Fruit fly (Drosophila melanogaster) whole organism, embryonic: ENCODE measurements around the gene CG5103.

Source experiments
- Antp ChIP-seq: fragments of 200-800 bp; sonication (Bioruptor generic); optimal IDR thresholded peaks from 3 replicates; lab custom pipeline; 2016; ENCODE audit warnings: missing biosample characterization, missing genetic modification characterization
- CG1024 ChIP-seq: fragments of 200-800 bp; sonication (Bioruptor generic); IDR thresholded peaks from 2 replicates; pipeline ENCODE4 v1.3.6; 2022; ENCODE audit warnings: missing biosample characterization, missing genetic modification characterization
- CG10366 ChIP-seq: fragments of 200-800 bp; sonication (Bioruptor generic); IDR thresholded peaks from 2 replicates; pipeline ENCODE4 v1.3.6; 2022; ENCODE audit warnings: missing biosample characterization, missing genetic modification characterization
- CG10979 ChIP-seq: fragments of 200-800 bp; sonication (Bioruptor generic); optimal IDR thresholded peaks from 2 replicates; lab custom pipeline; 2018; ENCODE audit warnings: missing biosample characterization, mild to moderate bottlenecking, missing genetic modification characterization, moderate library complexity
- CG11504 ChIP-seq: fragments of 200-800 bp; sonication (Bioruptor generic); optimal IDR thresholded peaks from 3 replicates; lab custom pipeline; 2019; ENCODE audit warnings: missing biosample characterization, mild to moderate bottlenecking, missing genetic modification characterization, moderate library complexity
- CG12104 ChIP-seq: fragments of 200-800 bp; sonication (Bioruptor generic); optimal IDR thresholded peaks from 3 replicates; lab custom pipeline; 2016; ENCODE audit warnings: missing biosample characterization, missing genetic modification characterization
- CG13287 ChIP-seq: fragments of 200-800 bp; sonication (Bioruptor generic); IDR thresholded peaks from 2 replicates; pipeline ENCODE4 v1.3.6; 2022; ENCODE audit warnings: missing biosample characterization, missing genetic modification characterization; ENCODE audit not compliant: partially characterized antibody
- CG13296 ChIP-seq: fragments of 200-800 bp; sonication (Bioruptor generic); optimal IDR thresholded peaks from 3 replicates; lab custom pipeline; 2018; ENCODE audit warnings: missing biosample characterization, mild to moderate bottlenecking, missing genetic modification characterization
- CG13775 ChIP-seq: fragments of 200-800 bp; sonication (Bioruptor generic); optimal IDR thresholded peaks from 3 replicates; lab custom pipeline; 2017; ENCODE audit warnings: missing biosample characterization, mild to moderate bottlenecking, missing genetic modification characterization
- CG14441 ChIP-seq: fragments of 200-800 bp; sonication (Bioruptor generic); IDR thresholded peaks from 2 replicates; pipeline ENCODE4 v1.3.6; 2022; ENCODE audit warnings: missing biosample characterization, missing genetic modification characterization
- CG18599 ChIP-seq: fragments of 200-800 bp; sonication (Bioruptor generic); optimal IDR thresholded peaks from 3 replicates; lab custom pipeline; 2017; ENCODE audit warnings: missing biosample characterization, missing genetic modification characterization, mild to moderate bottlenecking, moderate library complexity, missing genetic modification reagents
- CG2129 ChIP-seq: fragments of 200-800 bp; sonication (Bioruptor generic); IDR thresholded peaks from 2 replicates; pipeline ENCODE4 v1.3.6; 2022; ENCODE audit warnings: missing biosample characterization, missing genetic modification characterization; ENCODE audit not compliant: partially characterized antibody
- CG2678 ChIP-seq: fragments of 200-800 bp; sonication (Bioruptor generic); optimal IDR thresholded peaks from 3 replicates; lab custom pipeline; 2019; ENCODE audit warnings: missing biosample characterization, mild to moderate bottlenecking, missing genetic modification characterization, moderate library complexity
- CG2712 ChIP-seq: fragments of 200-800 bp; optimal IDR thresholded peaks from 3 replicates; lab custom pipeline; 2019; ENCODE audit warnings: missing biosample characterization, mild to moderate bottlenecking, missing genetic modification characterization, moderate library complexity
- CG3726 ChIP-seq: fragments of 200-800 bp; sonication (Bioruptor generic); IDR thresholded peaks from 3 replicates; pipeline ENCODE4, ENCODE4 v1.3.6; 2022; ENCODE audit warnings: missing biosample characterization, missing genetic modification characterization
- CG4328 ChIP-seq: fragments of 200-800 bp; sonication (Bioruptor generic); optimal IDR thresholded peaks from 3 replicates; lab custom pipeline; 2017; ENCODE audit warnings: missing biosample characterization, missing genetic modification reagents, missing genetic modification characterization
- CG43689 ChIP-seq: fragments of 200-800 bp; sonication (Bioruptor generic); IDR thresholded peaks from 2 replicates; pipeline ENCODE4 v1.3.6; 2022; ENCODE audit warnings: missing biosample characterization, missing genetic modification characterization
- CG4730 ChIP-seq: fragments of 200-800 bp; sonication (Bioruptor generic); IDR thresholded peaks from 2 replicates; pipeline ENCODE4 v1.3.6; 2022; ENCODE audit warnings: missing biosample characterization, missing genetic modification characterization
- CG6254 ChIP-seq: fragments of 200-800 bp; sonication (Bioruptor generic); optimal IDR thresholded peaks from 3 replicates; lab custom pipeline; 2017; ENCODE audit warnings: mild to moderate bottlenecking, missing biosample characterization, missing genetic modification reagents, missing genetic modification characterization
- CG9817 ChIP-seq: fragments of 200-800 bp; sonication (Bioruptor generic); optimal IDR thresholded peaks from 2 replicates; lab custom pipeline; 2018; ENCODE audit warnings: missing biosample characterization, mild to moderate bottlenecking, missing genetic modification characterization, moderate library complexity
- Ets65A ChIP-seq: fragments of 200-800 bp; sonication (Bioruptor generic); peaks from one replicate; lab custom pipeline; 2016; ENCODE audit warnings: missing biosample characterization, missing genetic modification characterization
- HLH3B ChIP-seq: fragments of 200-800 bp; sonication (Bioruptor generic); IDR thresholded peaks from 2 replicates; pipeline ENCODE4 v1.3.6; 2022; ENCODE audit warnings: missing biosample characterization, missing genetic modification characterization
- Meics ChIP-seq: fragments of 200-800 bp; sonication (Bioruptor generic); optimal IDR thresholded peaks from 2 replicates; lab custom pipeline; 2017; ENCODE audit warnings: missing biosample characterization, mild to moderate bottlenecking, missing genetic modification characterization
- Mrtf ChIP-seq: fragments of 200-800 bp; sonication (Bioruptor generic); IDR thresholded peaks from 3 replicates; pipeline ENCODE4 v1.3.6; 2022; ENCODE audit warnings: missing biosample characterization, missing genetic modification characterization
- Myb ChIP-seq: fragments of 200-800 bp; sonication (Bioruptor generic); optimal IDR thresholded peaks from 2 replicates; lab custom pipeline; 2016; ENCODE audit warnings: missing biosample characterization, missing genetic modification characterization
- Oaz ChIP-seq: fragments of 200-800 bp; sonication (Bioruptor generic); IDR thresholded peaks from 2 replicates; pipeline ENCODE4 v1.3.6; 2022; ENCODE audit warnings: missing biosample characterization, missing genetic modification characterization
- Sox102F ChIP-seq: fragments of 200-800 bp; sonication (Bioruptor generic); optimal IDR thresholded peaks from 2 replicates; lab custom pipeline; 2018; ENCODE audit warnings: missing biosample characterization, mild to moderate bottlenecking, missing genetic modification characterization, moderate library complexity
- Ssrp ChIP-seq: fragments of 200-800 bp; sonication (Bioruptor generic); optimal IDR thresholded peaks from 2 replicates; lab custom pipeline; 2018; ENCODE audit warnings: missing biosample characterization, mild to moderate bottlenecking, missing genetic modification characterization, moderate library complexity
- abd-A ChIP-seq: fragments of 200-800 bp; sonication (Bioruptor generic); optimal IDR thresholded peaks from 3 replicates; lab custom pipeline; 2019; ENCODE audit warnings: missing biosample characterization, mild to moderate bottlenecking, missing genetic modification characterization, moderate library complexity
- bab2 ChIP-seq: fragments of 200-800 bp; sonication (Bioruptor generic); optimal IDR thresholded peaks from 2 replicates; lab custom pipeline; 2016; ENCODE audit warnings: missing biosample characterization, missing genetic modification characterization
- croc ChIP-seq: fragments of 200-800 bp; sonication (Bioruptor generic); conservative IDR thresholded peaks from 3 replicates; pipeline ENCODE4 v1.3.6; 2022; ENCODE audit warnings: missing biosample characterization, missing genetic modification characterization
- dan ChIP-seq: fragments of 200-800 bp; sonication (Bioruptor generic); IDR thresholded peaks from 2 replicates; pipeline ENCODE4 v1.3.6; 2022; ENCODE audit warnings: missing biosample characterization, missing genetic modification characterization
- dimm ChIP-seq: fragments of 200-800 bp; sonication (Bioruptor generic); IDR thresholded peaks from 2 replicates; pipeline ENCODE4 v1.3.6; 2022; ENCODE audit warnings: missing biosample characterization, missing genetic modification characterization
- dpn ChIP-seq, 2 experiments: fragments of 200-800 bp; sonication (Bioruptor generic); optimal IDR thresholded peaks; 3 replicates each; lab custom pipeline; 2016; ENCODE audit warnings: missing biosample characterization in 2 of 2, missing genetic modification characterization in 2 of 2
- dysf ChIP-seq: fragments of 200-800 bp; sonication (Bioruptor generic); IDR thresholded peaks from 3 replicates; pipeline ENCODE4 v1.3.6; 2022; ENCODE audit warnings: missing biosample characterization, missing genetic modification characterization
- en ChIP-seq: fragments of 200-800 bp; sonication (Bioruptor generic); optimal IDR thresholded peaks from 2 replicates; lab custom pipeline; 2016; ENCODE audit warnings: missing biosample characterization, missing genetic modification characterization
- grn ChIP-seq: fragments of 200-800 bp; sonication (Bioruptor generic); optimal IDR thresholded peaks from 3 replicates; lab custom pipeline; 2017; ENCODE audit warnings: missing biosample characterization, missing genetic modification characterization
- gsb ChIP-seq: fragments of 200-800 bp; sonication (Bioruptor generic); IDR thresholded peaks from 2 replicates; pipeline ENCODE4 v1.3.6; 2022; ENCODE audit warnings: missing biosample characterization, missing genetic modification characterization
- ken ChIP-seq: fragments of 200-800 bp; sonication (Bioruptor generic); IDR thresholded peaks from 3 replicates; pipeline ENCODE4 v1.3.6; 2022; ENCODE audit warnings: missing biosample characterization, missing genetic modification characterization
- kni ChIP-seq: fragments of 200-800 bp; sonication (Bioruptor generic); optimal IDR thresholded peaks from 3 replicates; lab custom pipeline; 2017; ENCODE audit warnings: mild to moderate bottlenecking, missing biosample characterization, missing genetic modification reagents, missing genetic modification characterization
- lola ChIP-seq, 3 experiments: fragments of >200 bp in 2 of 3; fragments of 200-800 bp in 1 of 3; sonication (Bioruptor generic) in 1 of 3; optimal IDR thresholded peaks; 2 replicates each; lab custom pipeline; 2017 to 2019; ENCODE audit warnings: missing biosample characterization in 3 of 3, missing genetic modification characterization in 3 of 3, mild to moderate bottlenecking in 1 of 3, moderate library complexity in 1 of 3
- maf-S ChIP-seq: fragments of 200-800 bp; sonication (Bioruptor generic); optimal IDR thresholded peaks from 2 replicates; lab custom pipeline; 2016; ENCODE audit warnings: missing biosample characterization, missing genetic modification characterization
- mld ChIP-seq: fragments of 200-800 bp; sonication (Bioruptor generic); IDR thresholded peaks from 3 replicates; pipeline ENCODE4 v1.3.6; 2022; ENCODE audit warnings: missing biosample characterization, missing genetic modification characterization; ENCODE audit not compliant: partially characterized antibody
- nerfin-1 ChIP-seq: fragments of 200-800 bp; sonication (Bioruptor generic); optimal IDR thresholded peaks from 3 replicates; lab custom pipeline; 2019; ENCODE audit warnings: missing biosample characterization, mild to moderate bottlenecking, missing genetic modification characterization, moderate library complexity
- seq ChIP-seq: fragments of 200-800 bp; sonication (Bioruptor generic); IDR thresholded peaks from 2 replicates; pipeline ENCODE4 v1.3.6; 2022; ENCODE audit warnings: missing biosample characterization, missing genetic modification characterization
- shn ChIP-seq: fragments of 200-800 bp; sonication (Bioruptor generic); optimal IDR thresholded peaks from 3 replicates; lab custom pipeline; 2016; ENCODE audit warnings: missing biosample characterization, missing genetic modification characterization
- slbo ChIP-seq: fragments of 200-800 bp; sonication (Bioruptor generic); IDR thresholded peaks from 2 replicates; pipeline ENCODE4 v1.3.6; 2022; ENCODE audit warnings: missing biosample characterization, missing genetic modification characterization
- tgo ChIP-seq: fragments of 200-800 bp; sonication (Bioruptor generic); IDR thresholded peaks from 3 replicates; pipeline ENCODE4 v1.3.6; 2022; ENCODE audit warnings: missing biosample characterization, missing genetic modification characterization

CG5103 gene

DNA sequence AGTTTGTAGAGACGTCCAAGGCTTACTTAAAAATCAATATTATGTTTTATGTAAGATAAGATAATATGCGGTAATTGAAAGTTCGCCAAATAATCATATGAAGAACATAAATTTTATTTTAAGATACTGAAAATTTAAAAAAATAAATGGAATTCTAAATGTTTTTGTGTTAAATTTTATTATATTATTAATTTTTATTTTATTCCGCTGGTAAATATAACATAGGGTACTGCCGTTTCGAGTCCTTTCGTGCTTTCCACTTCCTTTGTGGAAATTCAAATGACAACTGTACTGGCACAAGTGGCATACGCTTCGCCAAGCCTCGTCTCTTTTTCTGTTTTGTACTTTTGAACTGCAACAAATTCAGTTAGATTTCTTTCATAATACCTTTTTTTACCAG, 20.9 kb downstream of the CG5103 start (continued):
- TF ChIP-seq CG18599 = no peak
- no peak for TF ChIP-seq CG43689 (GFP tag; lab: Robert Waterston, UW)
- no peak for TF ChIP-seq dimm (GFP tag; lab: Robert Waterston, UW)
- peak; percentile 30 for TF ChIP-seq CG6254
- TF ChIP-seq shn = no peak
- no peak for TF ChIP-seq dysf (GFP tag; lab: Robert Waterston, UW)
- TF ChIP-seq CG3726 (GFP tag; lab: Robert Waterston, UW) = no peak
- TF ChIP-seq dan = no peak
- TF ChIP-seq CG2712 (tag; lab: Kevin White, UChicago) = peak; percentile 31
- no peak for TF ChIP-seq tgo (GFP tag; lab: Robert Waterston, UW)

DNA sequence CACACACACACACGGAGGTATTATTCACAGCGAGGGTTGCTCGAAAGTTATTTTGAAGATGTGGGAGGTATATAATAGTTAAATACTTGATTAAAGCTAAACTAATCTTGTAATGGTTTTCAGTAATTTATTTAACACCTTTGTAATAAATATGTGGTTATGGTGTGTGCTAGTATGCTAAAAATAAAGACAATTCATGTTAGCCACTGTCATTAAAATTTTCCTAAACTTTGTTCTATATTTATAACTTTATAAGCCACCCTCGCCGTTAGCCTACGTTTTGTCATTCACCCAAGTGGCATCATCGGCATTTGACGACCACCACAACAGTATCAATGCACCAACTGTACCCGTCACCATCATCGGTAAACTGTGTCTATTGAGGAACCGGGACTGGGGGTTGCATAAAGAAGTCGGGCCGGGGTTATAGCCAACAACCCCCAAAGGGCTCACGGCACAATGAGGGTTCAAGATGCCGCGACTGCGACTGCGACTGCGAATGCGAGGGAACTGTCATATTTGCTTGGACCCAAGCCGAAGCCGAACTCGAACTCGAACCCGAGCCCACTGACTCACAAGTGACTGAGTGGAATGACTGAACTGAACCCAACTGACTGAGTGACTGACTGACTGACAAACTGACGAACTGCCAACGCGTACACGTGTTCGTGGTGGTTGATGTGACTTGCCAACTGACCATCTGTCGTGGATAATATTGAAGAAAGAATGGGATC, 21.6 kb downstream of the CG5103 start:
- TF ChIP-seq croc (GFP tag; lab: Robert Waterston, UW) = peak; percentile 47; the same call in 2 of the 3 replicates
- TF ChIP-seq abd-A (tag; lab: Kevin White, UChicago) = no peak
- no peak for TF ChIP-seq en (GFP tag; lab: Kevin White, UChicago)
- peak; percentile 61 for TF ChIP-seq CG10979
- peak; percentile 12 for TF ChIP-seq bab2
- TF ChIP-seq grn (GFP tag; lab: Kevin White, UChicago) = no peak
- no peak for TF ChIP-seq Antp (GFP tag; lab: Kevin White, UChicago)
- no peak for TF ChIP-seq mld (GFP tag; lab: Robert Waterston, UW)
- TF ChIP-seq CG13287 (GFP tag; lab: Robert Waterston, UW) = no peak
- peak in 1 of 3 experiments; percentile 66 for TF ChIP-seq lola (GFP tag; optimal IDR thresholded peaks at IDR 0.05; lab: Kevin White, UChicago)
- TF ChIP-seq nerfin-1 = peak; percentile 86
- no peak for TF ChIP-seq Oaz
- peak; percentile 1 for TF ChIP-seq CG4328 (GFP tag; lab: Kevin White, UChicago)
- TF ChIP-seq slbo (GFP tag; lab: Robert Waterston, UW) = no peak
- TF ChIP-seq ken (GFP tag; lab: Robert Waterston, UW) = no peak
- peak; percentile 68 for TF ChIP-seq CG11504 (tag; lab: Kevin White, UChicago)
- peak; percentile 64 for TF ChIP-seq kni
- no peak for TF ChIP-seq gsb (GFP tag; lab: Robert Waterston, UW)
- no peak for TF ChIP-seq CG9817 (tag; lab: Kevin White, UChicago)
- no peak for TF ChIP-seq Ets65A (GFP tag; lab: Kevin White, UChicago)
- TF ChIP-seq CG2129 (GFP tag; lab: Robert Waterston, UW) = no peak
- peak; percentile 48 for TF ChIP-seq CG6254
- peak; percentile 50 for TF ChIP-seq Ssrp (tag; lab: Kevin White, UChicago)
- TF ChIP-seq maf-S = no peak
- TF ChIP-seq HLH3B = no peak
- TF ChIP-seq Sox102F (GFP tag; lab: Kevin White, UChicago) = peak; percentile 41
- TF ChIP-seq CG2678 = peak; percentile 56
- peak; percentile 53 for TF ChIP-seq CG4730 (GFP tag; lab: Robert Waterston, UW)
- peak; percentile 27; the same call in 1 of the 2 replicates for TF ChIP-seq CG10366 (GFP tag; lab: Robert Waterston, UW)
- 0 out of 2 replicates have a peak, but pooled peaks have one; percentile 4 for TF ChIP-seq CG14441 (GFP tag; lab: Robert Waterston, UW)
- 0 out of 2 replicates have a peak, but pooled peaks have one; percentile 17 for TF ChIP-seq seq (GFP tag; lab: Robert Waterston, UW)
- no peak for TF ChIP-seq Myb
- TF ChIP-seq Mrtf (GFP tag; lab: Robert Waterston, UW) = 0 out of 3 replicates have a peak, but pooled peaks have one; percentile 43
- no peak for TF ChIP-seq Meics (GFP tag; lab: Kevin White, UChicago)
- no peak for TF ChIP-seq CG1024
- TF ChIP-seq CG13775 (GFP tag; lab: Kevin White, UChicago) = peak; percentile 30
- TF ChIP-seq CG12104 (GFP tag; lab: Kevin White, UChicago) = peak; percentile 2
- TF ChIP-seq CG13296 = no peak
- TF ChIP-seq dpn (GFP tag; optimal IDR thresholded peaks at IDR 0.05; lab: Kevin White, UChicago) = no peak
